Fruit fly (Drosophila melanogaster) S2 (cell line): ENCODE results near the gene CG43181.

ENCODE experiments used
- CG8478 ChIP-seq: fragments of >200 bp; optimal IDR thresholded peaks from 2 replicates; lab custom pipeline; 2018
- CTCF ChIP-seq, 2 experiments: fragments of >200 bp; optimal IDR thresholded peaks; 2 replicates each; lab custom pipeline; 2018

DNA sequence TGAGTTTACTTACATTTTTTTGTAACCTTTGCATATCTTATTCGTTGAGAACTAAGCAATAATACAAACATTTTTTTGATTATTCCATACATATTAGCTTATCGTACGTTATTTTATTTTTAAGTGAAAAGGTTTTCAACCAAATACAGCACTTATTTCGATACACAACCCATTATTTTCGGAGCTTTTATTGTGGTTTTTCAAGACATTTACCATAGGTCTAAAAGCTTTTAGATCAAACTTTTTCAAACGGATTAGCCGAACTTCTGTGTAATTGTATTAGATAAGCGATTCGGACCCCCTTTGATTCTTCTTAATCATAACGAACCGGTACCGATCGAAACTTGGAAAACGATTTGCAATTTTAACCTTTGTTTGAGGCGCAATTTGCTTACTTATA, 604 bp downstream of the CG43181 start:
- TF ChIP-seq CG8478 (lab: Kevin White, UChicago) (no peak), CTCF (optimal IDR thresholded peaks at IDR 0.05; lab: Kevin White, UChicago) (no peak)
